Fruit fly (Drosophila melanogaster) whole organism, embryonic: Measurements from ENCODE around the gene Pcd.

Experiments
- Bgb ChIP-seq: fragments of 200-800 bp; sonication (Bioruptor generic); IDR thresholded peaks from 2 replicates; pipeline ENCODE4 v1.3.6; 2022; ENCODE audit warnings: missing biosample characterization, missing genetic modification characterization; ENCODE audit not compliant: partially characterized antibody
- CG13287 ChIP-seq: fragments of 200-800 bp; sonication (Bioruptor generic); IDR thresholded peaks from 2 replicates; pipeline ENCODE4 v1.3.6; 2022; ENCODE audit warnings: missing biosample characterization, missing genetic modification characterization; ENCODE audit not compliant: partially characterized antibody
- CG1832 ChIP-seq: fragments of 200-800 bp; sonication (Bioruptor generic); optimal IDR thresholded peaks from 2 replicates; lab custom pipeline; 2017; ENCODE audit warnings: missing biosample characterization, mild to moderate bottlenecking, missing genetic modification characterization, inconsistent platforms
- CG31224 ChIP-seq: fragments of 200-800 bp; sonication (Bioruptor generic); IDR thresholded peaks from 2 replicates; pipeline ENCODE4 v1.3.6; 2022; ENCODE audit warnings: missing biosample characterization, missing genetic modification characterization
- CG3407 ChIP-seq: fragments of 200-800 bp; sonication (Bioruptor generic); optimal IDR thresholded peaks from 2 replicates; lab custom pipeline; 2018; ENCODE audit warnings: missing biosample characterization, mild to moderate bottlenecking, missing genetic modification characterization
- CG4360 ChIP-seq: fragments of 200-800 bp; sonication (Bioruptor generic); IDR thresholded peaks from 2 replicates; pipeline ENCODE4 v1.3.6; 2022; ENCODE audit warnings: missing biosample characterization, missing genetic modification characterization
- CG4404 ChIP-seq: fragments of 200-800 bp; sonication (Bioruptor generic); IDR thresholded peaks from 2 replicates; pipeline ENCODE4 v1.3.6; 2022; ENCODE audit warnings: missing biosample characterization, missing genetic modification characterization
- CG5245 ChIP-seq: fragments of 200-800 bp; sonication (Bioruptor generic); optimal IDR thresholded peaks from 3 replicates; lab custom pipeline; 2016; ENCODE audit warnings: missing biosample characterization, missing genetic modification characterization
- CG6683 ChIP-seq: fragments of 200-800 bp; sonication (Bioruptor generic); optimal IDR thresholded peaks from 2 replicates; lab custom pipeline; 2017; ENCODE audit warnings: missing biosample characterization, mild to moderate bottlenecking, missing genetic modification characterization, missing genetic modification reagents
- CG7786 ChIP-seq: fragments of 200-800 bp; sonication (Bioruptor generic); optimal IDR thresholded peaks from 2 replicates; lab custom pipeline; 2016; ENCODE audit warnings: missing biosample characterization, missing genetic modification characterization
- CG9932 ChIP-seq: fragments of 200-800 bp; sonication (Bioruptor generic); IDR thresholded peaks from 2 replicates; pipeline ENCODE4 v1.3.6; 2022; ENCODE audit warnings: missing biosample characterization, missing genetic modification characterization
- CTCF ChIP-seq: fragments of 200-800 bp; sonication (Bioruptor generic); optimal IDR thresholded peaks from 2 replicates; lab custom pipeline; 2017; ENCODE audit warnings: missing biosample characterization, mild to moderate bottlenecking, missing genetic modification characterization, moderate library complexity
- Dad ChIP-seq: fragments of 200-800 bp; sonication (Bioruptor generic); optimal IDR thresholded peaks from 3 replicates; lab custom pipeline; 2016; ENCODE audit warnings: missing biosample characterization, missing genetic modification characterization
- Fer3 ChIP-seq: fragments of 200-800 bp; sonication (Bioruptor generic); optimal IDR thresholded peaks from 2 replicates; lab custom pipeline; 2018; ENCODE audit warnings: missing biosample characterization, mild to moderate bottlenecking, missing genetic modification characterization, moderate library complexity
- Gug ChIP-seq: fragments of 200-800 bp; sonication (Bioruptor generic); IDR thresholded peaks from 4 replicates; pipeline ENCODE4 v1.3.6; 2022; ENCODE audit warnings: missing biosample characterization, missing genetic modification characterization
- HLHmδ ChIP-seq: fragments of 200-800 bp; sonication (Bioruptor generic); optimal IDR thresholded peaks from 2 replicates; lab custom pipeline; 2018; ENCODE audit warnings: missing biosample characterization, mild to moderate bottlenecking, missing genetic modification characterization, moderate library complexity
- Hey ChIP-seq: fragments of 200-800 bp; sonication (Bioruptor generic); optimal IDR thresholded peaks from 3 replicates; lab custom pipeline; 2018; ENCODE audit warnings: missing biosample characterization, mild to moderate bottlenecking, missing genetic modification characterization
- Hr3 ChIP-seq: fragments of 200-800 bp; sonication (Bioruptor generic); optimal IDR thresholded peaks from 3 replicates; lab custom pipeline; 2016; ENCODE audit warnings: missing biosample characterization, missing genetic modification characterization
- Hr39 ChIP-seq: fragments of >200 bp; optimal IDR thresholded peaks from 2 replicates; lab custom pipeline; 2017
- Mes4 ChIP-seq: fragments of 200-800 bp; sonication (Bioruptor generic); optimal IDR thresholded peaks from 2 replicates; lab custom pipeline; 2016; ENCODE audit warnings: missing biosample characterization, missing genetic modification characterization
- Nf-YB ChIP-seq: fragments of 200-800 bp; sonication (Bioruptor generic); optimal IDR thresholded peaks from 3 replicates; lab custom pipeline; 2019; ENCODE audit warnings: missing biosample characterization, mild to moderate bottlenecking, missing genetic modification characterization, moderate library complexity
- Nf-YC ChIP-seq: fragments of 200-800 bp; optimal IDR thresholded peaks from 3 replicates; lab custom pipeline; 2019; ENCODE audit warnings: missing biosample characterization, mild to moderate bottlenecking, missing genetic modification characterization, moderate library complexity
- Oli ChIP-seq: fragments of 200-800 bp; sonication (Bioruptor generic); optimal IDR thresholded peaks from 2 replicates; lab custom pipeline; 2018; ENCODE audit warnings: missing biosample characterization, mild to moderate bottlenecking, missing genetic modification characterization, moderate library complexity
- Rx ChIP-seq: fragments of 200-800 bp; sonication (Bioruptor generic); IDR thresholded peaks from 2 replicates; pipeline ENCODE4 v1.3.6; 2022; ENCODE audit warnings: missing biosample characterization, missing genetic modification characterization
- Sin3A ChIP-seq: fragments of >200 bp; optimal IDR thresholded peaks from 2 replicates; lab custom pipeline; 2018
- Xbp1 ChIP-seq: fragments of 200-800 bp; sonication (Bioruptor generic); optimal IDR thresholded peaks from 3 replicates; lab custom pipeline; 2016; ENCODE audit warnings: missing biosample characterization, mild to moderate bottlenecking, missing genetic modification characterization
- ab ChIP-seq: fragments of 200-800 bp; sonication (Bioruptor generic); optimal IDR thresholded peaks from 2 replicates; lab custom pipeline; 2016; ENCODE audit warnings: missing biosample characterization, missing genetic modification characterization
- ash1 ChIP-seq: fragments of 200-800 bp; sonication (Bioruptor generic); optimal IDR thresholded peaks from 2 replicates; lab custom pipeline; 2018; ENCODE audit warnings: missing biosample characterization, mild to moderate bottlenecking, missing genetic modification characterization
- az2 ChIP-seq: fragments of 200-800 bp; sonication (Bioruptor generic); optimal IDR thresholded peaks from 3 replicates; lab custom pipeline; 2016; ENCODE audit warnings: missing biosample characterization, missing genetic modification characterization
- cato ChIP-seq: fragments of 200-800 bp; sonication (Bioruptor generic); optimal IDR thresholded peaks from 2 replicates; lab custom pipeline; 2016; ENCODE audit warnings: missing biosample characterization, missing genetic modification characterization, borderline replicate concordance
- crp ChIP-seq, 2 experiments: fragments of 200-800 bp; sonication (Bioruptor generic); optimal IDR thresholded peaks; 2 replicates in 1 of 2; 3 replicates in 1 of 2; lab custom pipeline; 2017; ENCODE audit warnings: missing biosample characterization in 2 of 2, missing genetic modification characterization in 2 of 2, mild to moderate bottlenecking in 1 of 2, moderate library complexity in 1 of 2
- dimm ChIP-seq: fragments of 200-800 bp; sonication (Bioruptor generic); IDR thresholded peaks from 2 replicates; pipeline ENCODE4 v1.3.6; 2022; ENCODE audit warnings: missing biosample characterization, missing genetic modification characterization
- dmrt99B ChIP-seq: fragments of 200-800 bp; sonication (Bioruptor generic); optimal IDR thresholded peaks from 2 replicates; lab custom pipeline; 2018; ENCODE audit warnings: missing biosample characterization, mild to moderate bottlenecking, missing genetic modification characterization, moderate library complexity
- ems ChIP-seq: fragments of 200-800 bp; sonication (Bioruptor generic); optimal IDR thresholded peaks from 3 replicates; lab custom pipeline; 2016; ENCODE audit warnings: missing biosample characterization, missing genetic modification characterization
- en ChIP-seq: fragments of 200-800 bp; sonication (Bioruptor generic); optimal IDR thresholded peaks from 2 replicates; lab custom pipeline; 2016; ENCODE audit warnings: missing biosample characterization, missing genetic modification characterization
- gem ChIP-seq: fragments of 200-800 bp; sonication (Bioruptor generic); optimal IDR thresholded peaks from 2 replicates; lab custom pipeline; 2019; ENCODE audit warnings: missing biosample characterization, mild to moderate bottlenecking, missing genetic modification characterization, moderate library complexity
- grau ChIP-seq: fragments of 200-800 bp; optimal IDR thresholded peaks from 3 replicates; lab custom pipeline; 2019; ENCODE audit warnings: missing biosample characterization, mild to moderate bottlenecking, missing genetic modification characterization, moderate library complexity
- grn ChIP-seq: fragments of 200-800 bp; sonication (Bioruptor generic); optimal IDR thresholded peaks from 3 replicates; lab custom pipeline; 2017; ENCODE audit warnings: missing biosample characterization, missing genetic modification characterization
- ham ChIP-seq: fragments of 200-800 bp; sonication (Bioruptor generic); IDR thresholded peaks from 2 replicates; pipeline ENCODE4 v1.3.6; 2022; ENCODE audit warnings: missing biosample characterization, missing genetic modification characterization
- ken ChIP-seq: fragments of 200-800 bp; sonication (Bioruptor generic); IDR thresholded peaks from 3 replicates; pipeline ENCODE4 v1.3.6; 2022; ENCODE audit warnings: missing biosample characterization, missing genetic modification characterization
- nmo ChIP-seq: fragments of 200-800 bp; sonication (Bioruptor generic); optimal IDR thresholded peaks from 2 replicates; lab custom pipeline; 2018; ENCODE audit warnings: missing biosample characterization, mild to moderate bottlenecking, missing genetic modification characterization, moderate library complexity
- nom ChIP-seq: fragments of 200-800 bp; sonication (Bioruptor generic); optimal IDR thresholded peaks from 2 replicates; lab custom pipeline; 2017; ENCODE audit warnings: missing biosample characterization, missing genetic modification characterization, mild to moderate bottlenecking, moderate library complexity, missing genetic modification reagents
- oc ChIP-seq: fragments of 200-800 bp; sonication (Bioruptor generic); optimal IDR thresholded peaks from 2 replicates; lab custom pipeline; 2018; ENCODE audit warnings: missing biosample characterization, mild to moderate bottlenecking, missing genetic modification characterization, moderate library complexity
- peb ChIP-seq: fragments of 200-800 bp; sonication (Bioruptor generic); IDR thresholded peaks from 2 replicates; pipeline ENCODE4 v1.3.6; 2022; ENCODE audit warnings: missing biosample characterization, missing genetic modification characterization
- phol ChIP-seq: fragments of 200-800 bp; sonication (Bioruptor generic); optimal IDR thresholded peaks from 3 replicates; lab custom pipeline; 2018; ENCODE audit warnings: missing biosample characterization, mild to moderate bottlenecking, missing genetic modification characterization, moderate library complexity
- pros ChIP-seq: fragments of 200-800 bp; sonication (Bioruptor generic); optimal IDR thresholded peaks from 3 replicates; lab custom pipeline; 2019; ENCODE audit warnings: missing biosample characterization, mild to moderate bottlenecking, missing genetic modification characterization, moderate library complexity
- psq ChIP-seq: fragments of 200-800 bp; sonication (Bioruptor generic); optimal IDR thresholded peaks from 2 replicates; lab custom pipeline; 2017; ENCODE audit warnings: missing biosample characterization, missing genetic modification characterization
- sens ChIP-seq: fragments of 200-800 bp; sonication (Bioruptor generic); peaks from one replicate; lab custom pipeline; 2016; ENCODE audit warnings: missing biosample characterization, missing genetic modification characterization
- unc-4 ChIP-seq: fragments of 200-800 bp; sonication (Bioruptor generic); IDR thresholded peaks from 2 replicates; pipeline ENCODE4 v1.3.6; 2022; ENCODE audit warnings: missing biosample characterization, missing genetic modification characterization; ENCODE audit not compliant: partially characterized antibody

The Pcd gene

DNA sequence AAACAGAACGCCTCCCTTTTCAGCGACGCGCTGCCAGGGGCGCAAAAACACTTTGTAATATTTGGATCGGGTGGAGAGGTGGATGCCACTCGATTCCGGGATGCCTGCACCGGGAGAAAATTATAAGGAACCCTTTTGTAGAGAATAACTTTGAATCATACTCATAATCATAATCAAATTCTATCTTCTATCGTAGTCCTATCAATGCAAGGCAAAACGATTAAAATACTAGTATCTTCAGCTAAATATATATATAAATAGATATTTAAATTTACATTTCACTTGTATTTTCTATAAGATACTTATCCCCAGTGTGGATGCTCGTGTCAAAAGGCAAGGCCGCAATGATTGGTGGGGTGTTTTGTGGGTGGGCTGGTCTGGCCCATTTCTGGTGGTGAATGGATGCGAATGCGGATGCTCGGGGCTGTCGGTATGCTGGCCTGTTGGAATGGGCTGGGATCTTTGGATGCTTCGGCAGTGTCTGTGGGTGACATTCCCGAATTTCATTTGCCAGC lies 17.1 kb upstream of the Pcd start (continued):
- TF ChIP-seq CG31224 (no peak), ems (GFP tag; lab: Kevin White, UChicago) (no peak), gem (tag; lab: Kevin White, UChicago) (peak; percentile 52), Gug (GFP tag; lab: Robert Waterston, UW) (no peak), Nf-YB (GFP tag; lab: Kevin White, UChicago) (peak; percentile 79), Oli (tag; lab: Kevin White, UChicago) (peak; percentile 22)

DNA sequence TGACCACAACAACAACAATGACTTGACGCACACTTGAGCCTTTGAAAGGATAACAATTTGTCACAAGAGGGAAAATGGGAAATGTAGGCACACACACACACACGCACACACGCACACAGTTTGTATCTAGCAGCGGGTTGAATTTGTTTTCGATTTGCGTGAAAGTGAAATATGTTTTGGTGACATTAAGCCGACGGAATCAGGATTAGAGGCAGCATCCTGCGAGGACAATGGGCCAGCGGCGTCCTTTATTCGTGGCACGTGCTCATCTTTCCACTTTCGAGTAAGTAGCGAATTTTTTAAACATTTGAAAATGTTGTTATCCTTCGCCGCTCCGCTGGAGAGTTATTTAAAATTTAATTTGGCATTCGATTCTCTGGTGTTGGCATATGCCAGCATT lies 15.7 kb upstream of the Pcd start:
- TF ChIP-seq Hey (tag; lab: Kevin White, UChicago) = peak; percentile 72
- TF ChIP-seq CG4360 (GFP tag; lab: Robert Waterston, UW) = peak; percentile 55; the same call in 1 of the 2 replicates
- TF ChIP-seq CG5245 (GFP tag; lab: Kevin White, UChicago) = no peak
- peak; percentile 70 for TF ChIP-seq oc

DNA sequence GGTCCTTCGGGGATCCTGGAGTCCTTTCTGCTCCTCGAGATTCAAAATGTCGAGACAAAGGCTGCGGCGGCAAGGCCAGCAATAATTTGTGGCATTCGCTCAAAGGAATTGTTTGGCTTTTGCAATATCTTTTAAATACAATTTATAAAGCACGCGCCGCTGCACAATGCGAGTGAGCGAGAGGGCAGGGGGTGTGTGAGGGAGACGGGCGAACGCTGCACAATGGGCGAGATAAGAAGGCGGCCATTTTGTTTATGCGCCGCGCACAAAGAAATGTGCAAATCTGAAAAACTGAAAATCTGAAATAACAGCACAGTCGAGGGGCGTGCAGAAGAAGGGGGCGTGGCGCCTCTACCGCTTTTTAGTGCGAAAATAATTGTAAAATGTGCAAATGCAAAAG lies 14.6 kb upstream of the Pcd start:
- no peak for TF ChIP-seq Bgb (GFP tag; lab: Robert Waterston, UW)
- TF ChIP-seq Rx (GFP tag; lab: Robert Waterston, UW) = no peak
- TF ChIP-seq nom (GFP tag; lab: Kevin White, UChicago) = no peak
- no peak for TF ChIP-seq peb (GFP tag; lab: Robert Waterston, UW)
- peak; percentile 9 for TF ChIP-seq Nf-YB (GFP tag; lab: Kevin White, UChicago)
- no peak for TF ChIP-seq ab (GFP tag; lab: Kevin White, UChicago)
- TF ChIP-seq dimm (GFP tag; lab: Robert Waterston, UW) = no peak
- no peak for TF ChIP-seq Hr3
- TF ChIP-seq grau (tag; lab: Kevin White, UChicago) = no peak
- TF ChIP-seq Hr39 (lab: Kevin White, UChicago) = no peak
- no peak for TF ChIP-seq CTCF (GFP tag; lab: Kevin White, UChicago)
- no peak for TF ChIP-seq ash1 (GFP tag; lab: Kevin White, UChicago)
- TF ChIP-seq CG3407 (GFP tag; lab: Kevin White, UChicago) = no peak
- TF ChIP-seq pros (GFP tag; lab: Kevin White, UChicago) = no peak
- peak; percentile 44 for TF ChIP-seq sens (GFP tag; lab: Kevin White, UChicago)
- TF ChIP-seq Sin3A (lab: Kevin White, UChicago) = no peak
- no peak for TF ChIP-seq Fer3
- TF ChIP-seq en (GFP tag; lab: Kevin White, UChicago) = no peak
- TF ChIP-seq HLHmδ = no peak
- no peak for TF ChIP-seq crp (GFP tag; optimal IDR thresholded peaks at IDR 0.05; lab: Kevin White, UChicago)
- no peak for TF ChIP-seq Mes4 (GFP tag; lab: Kevin White, UChicago)
- no peak for TF ChIP-seq CG9932 (GFP tag; lab: Robert Waterston, UW)
- no peak for TF ChIP-seq dmrt99B
- TF ChIP-seq cato (GFP tag; lab: Kevin White, UChicago) = no peak
- TF ChIP-seq Xbp1 = no peak
- no peak for TF ChIP-seq CG7786 (GFP tag; lab: Kevin White, UChicago)
- peak; percentile 50 for TF ChIP-seq CG1832
- no peak for TF ChIP-seq CG6683
- peak; percentile 41 for TF ChIP-seq Nf-YC (tag; lab: Kevin White, UChicago)
- no peak for TF ChIP-seq grn (GFP tag; lab: Kevin White, UChicago)
- TF ChIP-seq unc-4 (GFP tag; lab: Robert Waterston, UW) = no peak
- no peak for TF ChIP-seq CG4404 (GFP tag; lab: Robert Waterston, UW)
- no peak for TF ChIP-seq nmo (GFP tag; lab: Kevin White, UChicago)
- no peak for TF ChIP-seq ken
- no peak for TF ChIP-seq psq (GFP tag; lab: Kevin White, UChicago)
- TF ChIP-seq phol = peak; percentile 7
- no peak for TF ChIP-seq ham (GFP tag; lab: Robert Waterston, UW)
- no peak for TF ChIP-seq az2
- TF ChIP-seq CG13287 (GFP tag; lab: Robert Waterston, UW) = no peak
- no peak for TF ChIP-seq Dad (GFP tag; lab: Kevin White, UChicago)
